Fruit fly (Drosophila melanogaster): ENCODE data around the gene MnM.

Gene MnM

dm6 chr3L:3224740-3225719, 46.6 kb upstream of the MnM start, which contains the start of gene Larp4B (continued):
- TF ChIP-seq ci (GFP tag; IDR thresholded peaks at IDR 0.05) (0 out of 3 replicates have a peak, but pooled peaks have one; percentile 6), fd64A (GFP tag; optimal IDR thresholded peaks at IDR 0.05) (no peak), MBD-R2 (GFP tag; IDR thresholded peaks at IDR 0.05) (peak; percentile 23; the same call in 1 of the 2 replicates), CG15479 (GFP tag; optimal IDR thresholded peaks at IDR 0.05) (no peak), ap (GFP tag; IDR thresholded peaks at IDR 0.05) (no peak), Hmr (GFP tag; optimal IDR thresholded peaks at IDR 0.05) (peak; percentile 41), sna (GFP tag; IDR thresholded peaks at IDR 0.05; ENCODE audit: partially characterized antibody) (peak; percentile 66), dm (GFP tag; optimal IDR thresholded peaks at IDR 0.05) (peak; percentile 80), lbe (GFP tag; optimal IDR thresholded peaks at IDR 0.05) (peak; percentile 40), BtbVII (GFP tag; optimal IDR thresholded peaks at IDR 0.05) (peak; percentile 15), Ets97D (GFP tag; optimal IDR thresholded peaks at IDR 0.05) (peak; percentile 73), CG9609 (GFP tag; optimal IDR thresholded peaks at IDR 0.05) (no peak), CG9932 (GFP tag; IDR thresholded peaks at IDR 0.05) (peak; percentile 50), CTCF (GFP tag; optimal IDR thresholded peaks at IDR 0.05) (peak; percentile 59), phol (tag; optimal IDR thresholded peaks at IDR 0.05) (peak; percentile 54), Lhr (GFP tag; optimal IDR thresholded peaks at IDR 0.05) (peak; percentile 78), Rx (GFP tag; IDR thresholded peaks at IDR 0.05) (no peak), CHES-1-like (GFP tag; optimal IDR thresholded peaks at IDR 0.05) (peak; percentile 25), CG12659 (GFP tag; optimal IDR thresholded peaks at IDR 0.05) (peak; percentile 27), Chrac-16 (GFP tag; optimal IDR thresholded peaks at IDR 0.05) (no peak), Bteb2 (GFP tag; optimal IDR thresholded peaks at IDR 0.05) (peak; percentile 33), bigmax (GFP tag; optimal IDR thresholded peaks at IDR 0.05) (peak; percentile 19), Bgb (GFP tag; IDR thresholded peaks at IDR 0.05; ENCODE audit: partially characterized antibody) (no peak), CG11504 (tag; optimal IDR thresholded peaks at IDR 0.05) (no peak), CG17802 (tag; optimal IDR thresholded peaks at IDR 0.05) (no peak), GATAe (GFP tag; conservative IDR thresholded peaks at IDR 0.05) (no peak), sens (GFP tag) (peak; percentile 80), Scr (GFP tag; IDR thresholded peaks at IDR 0.05; ENCODE audit: partially characterized antibody) (peak; percentile 72), CG13624 (GFP tag; optimal IDR thresholded peaks at IDR 0.05) (peak; percentile 58), CG3847 (GFP tag; IDR thresholded peaks at IDR 0.05) (peak; percentile 47), Xbp1 (GFP tag; optimal IDR thresholded peaks at IDR 0.05) (peak; percentile 21), Doc3 (GFP tag; IDR thresholded peaks at IDR 0.05; ENCODE audit: partially characterized antibody) (peak; percentile 77), CG34422 (GFP tag; IDR thresholded peaks at IDR 0.05) (peak; percentile 56; the same call in 2 of the 3 replicates), pfk (GFP tag; optimal IDR thresholded peaks at IDR 0.05) (peak; percentile 91), CG13424 (tag; optimal IDR thresholded peaks at IDR 0.05) (peak; percentile 14), PHDP (tag; optimal IDR thresholded peaks at IDR 0.05) (peak; percentile 2), MESR4 (GFP tag; optimal IDR thresholded peaks at IDR 0.05) (peak; percentile 62), slp2 (GFP tag; optimal IDR thresholded peaks at IDR 0.05) (no peak), zf30C (GFP tag; optimal IDR thresholded peaks at IDR 0.05) (no peak), hbn (GFP tag; IDR thresholded peaks at IDR 0.05; ENCODE audit: partially characterized antibody) (peak; percentile 64), NK7.1 (GFP tag; optimal IDR thresholded peaks at IDR 0.05) (no peak), CG10979 (tag; optimal IDR thresholded peaks at IDR 0.05) (no peak), Hey (tag; optimal IDR thresholded peaks at IDR 0.05) (no peak), Tbp (GFP tag; optimal IDR thresholded peaks at IDR 0.05) (no peak), Dip3 (GFP tag; optimal IDR thresholded peaks at IDR 0.05) (no peak), sc (optimal IDR thresholded peaks at IDR 0.05) (no peak), sc (GFP tag; optimal IDR thresholded peaks at IDR 0.05) (no peak), CG2116 (GFP tag; optimal IDR thresholded peaks at IDR 0.05) (peak; percentile 98), Sry-δ (GFP tag; optimal IDR thresholded peaks at IDR 0.05) (peak; percentile 69)
